Fruit fly (Drosophila melanogaster): ENCODE results near the gene lwr.

DNA sequence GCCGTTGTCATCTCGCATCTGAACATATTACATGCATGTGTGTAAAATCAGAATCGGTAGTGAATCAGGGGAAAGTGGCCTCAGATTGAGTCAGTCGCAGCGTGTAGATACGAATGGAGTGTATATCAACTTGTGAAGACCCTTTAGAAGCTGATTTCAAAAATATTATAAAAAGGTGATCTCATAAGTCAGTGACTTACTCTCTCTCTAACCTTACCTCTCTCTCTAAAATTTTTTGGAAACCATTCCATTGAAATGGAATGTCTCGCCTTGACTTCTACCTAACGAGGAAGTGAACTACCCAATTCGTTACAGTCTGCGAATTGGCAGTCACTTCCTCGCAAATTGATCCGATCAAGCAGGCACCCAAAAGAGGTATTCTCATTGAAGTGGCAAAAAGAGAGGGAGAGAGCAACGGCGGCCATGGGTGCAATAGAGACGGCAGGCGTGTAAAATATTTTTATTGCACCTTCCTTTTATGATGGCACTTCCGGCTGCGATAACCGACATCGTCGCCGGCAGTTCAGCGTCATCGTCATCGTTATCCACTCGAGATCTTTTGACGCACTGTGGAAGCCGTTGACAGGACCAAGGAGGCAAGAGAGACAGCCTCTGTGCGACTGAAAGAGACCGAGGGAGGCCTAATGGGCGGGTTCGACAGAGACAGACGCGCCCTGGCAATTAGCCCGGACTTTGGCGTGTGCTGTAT lies 24.3 kb downstream of the lwr start:
- TF ChIP-seq CG13204 (GFP tag; optimal IDR thresholded peaks at IDR 0.05) (no peak), Snoo (tag; optimal IDR thresholded peaks at IDR 0.05) (peak; percentile 16), CG4496 (GFP tag; IDR thresholded peaks at IDR 0.05) (no peak), EcR (GFP tag; optimal IDR thresholded peaks at IDR 0.05) (no peak), CG9948 (tag; optimal IDR thresholded peaks at IDR 0.05) (peak; percentile 19), CG14655 (GFP tag; optimal IDR thresholded peaks at IDR 0.05) (no peak), CG15710 (tag; optimal IDR thresholded peaks at IDR 0.05) (peak; percentile 35), CG8301 (tag; optimal IDR thresholded peaks at IDR 0.05) (no peak), rn (GFP tag; IDR thresholded peaks at IDR 0.05) (no peak), D1 (tag; optimal IDR thresholded peaks at IDR 0.05) (no peak), fd96Ca (GFP tag; IDR thresholded peaks at IDR 0.05) (no peak), Ets98B (GFP tag; IDR thresholded peaks at IDR 0.05) (no peak), Pif1A (GFP tag; optimal IDR thresholded peaks at IDR 0.05) (peak; percentile 51), CG8159 (tag; optimal IDR thresholded peaks at IDR 0.05) (peak; percentile 45)

All from whole organism, pupa.